Worm (Caenorhabditis elegans): ENCODE results near the gene C06E2.2.

Gene C06E2.2

ce11 chrX:8879349-8879748 lies at the start of gene C06E2.2:
TSS of gene C06E2.2 (plus strand) at chrX:8879649.
- TF ChIP-seq pag-3 (tag; optimal IDR thresholded peaks at IDR 0.05; ENCODE audit: borderline replicate concordance, insufficient read depth) (no peak), lir-3 (tag; optimal IDR thresholded peaks at IDR 0.05; ENCODE audit: poor library complexity) (no peak), mef-2 (tag; optimal IDR thresholded peaks at IDR 0.05) (no peak), xbp-1 (tag; optimal IDR thresholded peaks at IDR 0.05) (no peak), tlp-1 (tag; optimal IDR thresholded peaks at IDR 0.05) (no peak), dsc-1 (tag; optimal IDR thresholded peaks at IDR 0.05) (no peak), unc-98 (GFP tag; IDR thresholded peaks at IDR 0.05) (no peak), blmp-1 (tag; optimal IDR thresholded peaks at IDR 0.05) (no peak)

DNA sequence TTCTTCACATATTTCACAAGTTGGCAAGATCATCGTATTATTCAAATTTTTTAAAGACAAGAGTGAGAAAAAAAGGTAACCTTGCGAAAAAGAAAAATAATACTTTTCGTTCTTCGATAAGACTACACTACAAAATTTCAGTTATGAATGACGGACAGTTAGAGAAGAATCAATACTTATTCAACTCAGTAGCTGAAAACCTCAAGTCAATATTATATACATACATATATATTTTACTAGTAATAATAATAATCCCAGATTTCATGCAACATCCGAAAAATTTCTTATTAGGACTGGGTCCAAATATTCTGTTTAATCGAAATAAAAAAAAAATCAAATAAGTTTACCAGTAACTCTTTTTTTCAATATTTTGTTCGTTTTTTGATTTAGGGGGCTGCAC lies 48.3 kb upstream of the C06E2.2 start, which contains the start of gene C28G1.6:
Gene C28G1.6 (minus strand): TSS at position 101 of the 400 bp plus-strand sequence.
- TF ChIP-seq elt-2 (tag; optimal IDR thresholded peaks at IDR 0.05) (peak; percentile 14), ceh-90 (tag; optimal IDR thresholded peaks at IDR 0.05) (no peak), ceh-63 (GFP tag; optimal IDR thresholded peaks at IDR 0.05) (no peak)

DNA sequence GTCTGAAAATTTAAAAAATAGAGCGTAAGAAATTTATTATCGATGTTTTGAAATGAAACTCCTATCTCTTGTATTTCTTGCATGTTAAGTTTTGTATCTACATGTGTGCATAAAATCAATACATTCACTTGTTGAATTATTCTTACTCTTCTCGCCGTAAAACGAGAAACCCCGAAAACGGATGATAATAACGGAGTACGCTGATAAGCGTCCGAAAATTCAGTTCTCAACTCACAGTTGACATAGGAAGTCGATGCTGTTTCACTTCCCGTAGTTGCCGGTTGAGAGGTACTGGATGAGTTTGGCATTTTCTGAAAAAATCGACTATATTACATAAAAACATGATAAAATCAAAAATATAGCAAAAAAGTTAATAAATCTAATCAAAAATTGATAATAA lies 44.0 kb upstream of the C06E2.2 start, which contains the start of gene sec-15:
Gene sec-15 (minus strand): TSS at position 311 of the 400 bp plus-strand sequence.
- TF ChIP-seq ets-5 (GFP tag; IDR thresholded peaks at IDR 0.05) (no peak), pqm-1 (tag; optimal IDR thresholded peaks at IDR 0.05) (no peak), ztf-11 (tag; optimal IDR thresholded peaks at IDR 0.05) (no peak), mef-2 (tag; optimal IDR thresholded peaks at IDR 0.05) (no peak), nhr-85 (tag) (no peak), nhr-28 (tag; optimal IDR thresholded peaks at IDR 0.05) (no peak), egl-27 (tag; optimal IDR thresholded peaks at IDR 0.05) (no peak), blmp-1 (tag; optimal IDR thresholded peaks at IDR 0.05) (no peak), lin-13 (GFP tag; optimal IDR thresholded peaks at IDR 0.05) (no peak), hlh-17 (GFP tag; optimal IDR thresholded peaks at IDR 0.05; ENCODE audit: borderline replicate concordance) (no peak), hpl-2 (GFP tag; optimal IDR thresholded peaks at IDR 0.05) (no peak), nhr-71 (tag; optimal IDR thresholded peaks at IDR 0.05) (no peak), efl-3 (GFP tag; optimal IDR thresholded peaks at IDR 0.05) (no peak), unc-86 (tag; optimal IDR thresholded peaks at IDR 0.05) (no peak), nhr-84 (tag; optimal IDR thresholded peaks at IDR 0.05) (no peak), sptf-1 (tag; optimal IDR thresholded peaks at IDR 0.05) (no peak), lir-3 (tag; optimal IDR thresholded peaks at IDR 0.05; ENCODE audit: poor library complexity) (no peak), snpc-4 (tag; optimal IDR thresholded peaks at IDR 0.05) (no peak)

ce11 chrX:8835887-8836348 lies 43.5 kb upstream of the C06E2.2 start, which contains the start of gene C28G1.2:
TSS of gene C28G1.2 (plus strand) at chrX:8836016.
- TF ChIP-seq ceh-63 (GFP tag; optimal IDR thresholded peaks at IDR 0.05) (peak; percentile 61), C16A3.4 (tag; optimal IDR thresholded peaks at IDR 0.05) (peak; percentile 89), nhr-28 (tag; optimal IDR thresholded peaks at IDR 0.05) (no peak), mdl-1 (tag; optimal IDR thresholded peaks at IDR 0.05) (peak; percentile 18 to 92), hpl-2 (GFP tag; optimal IDR thresholded peaks at IDR 0.05) (peak; percentile 69), fkh-10 (GFP tag; optimal IDR thresholded peaks at IDR 0.05) (peak; percentile 92), lin-13 (GFP tag; optimal IDR thresholded peaks at IDR 0.05) (peak; percentile 74), lin-14 (GFP tag; optimal IDR thresholded peaks at IDR 0.05) (peak; percentile 97), zip-4 (GFP tag; optimal IDR thresholded peaks at IDR 0.05) (peak; percentile 78), Y116A8C.19 (tag; optimal IDR thresholded peaks at IDR 0.05; ENCODE audit: borderline replicate concordance) (no peak), grh-1 (GFP tag; IDR thresholded peaks at IDR 0.05) (peak; percentile 89), pax-3 (tag; optimal IDR thresholded peaks at IDR 0.05) (peak; percentile 78), rnt-1 (tag; optimal IDR thresholded peaks at IDR 0.05) (peak; percentile 90), elt-3 (tag; optimal IDR thresholded peaks at IDR 0.05) (peak in 2 of 6 experiments; percentile 34 to 81), tlp-1 (tag; optimal IDR thresholded peaks at IDR 0.05) (no peak), unc-30 (tag; optimal IDR thresholded peaks at IDR 0.05) (no peak), mep-1 (tag; optimal IDR thresholded peaks at IDR 0.05) (peak; percentile 89), lin-15B (tag; optimal IDR thresholded peaks at IDR 0.05) (peak; percentile 50), C04F5.9 (tag; optimal IDR thresholded peaks at IDR 0.05) (peak; percentile 69), ceh-88 (GFP tag; IDR thresholded peaks at IDR 0.05) (peak; percentile 89), alr-1 (tag; optimal IDR thresholded peaks at IDR 0.05; ENCODE audit: borderline replicate concordance) (no peak), nhr-71 (tag; optimal IDR thresholded peaks at IDR 0.05) (peak; percentile 96), unc-86 (tag; optimal IDR thresholded peaks at IDR 0.05) (peak; percentile 93), ceh-90 (tag; optimal IDR thresholded peaks at IDR 0.05) (no peak), sup-37 (GFP tag; optimal IDR thresholded peaks at IDR 0.05) (peak; percentile 82), egl-13 (tag; optimal IDR thresholded peaks at IDR 0.05) (peak; percentile 89), nhr-20 (tag; optimal IDR thresholded peaks at IDR 0.05) (peak; percentile 95), pqm-1 (tag; optimal IDR thresholded peaks at IDR 0.05) (no peak)
